Worm (Caenorhabditis elegans) whole organism, L1 larva: ENCODE measurements around the gene C50D2.10.

Experiments
- alr-1 ChIP-seq: fragments of 200-800 bp; sonication (Bioruptor generic); optimal IDR thresholded peaks from 2 replicates; lab custom pipeline; 2018; ENCODE audit warnings: borderline replicate concordance, mild to moderate bottlenecking, missing genetic modification characterization, missing compliant biosample characterization
- dpl-1 ChIP-seq, 3 experiments: fragments of 150-350 bp in 2 of 3; sonication (generic microtip) in 1 of 3; optimal IDR thresholded peaks; 2 replicates each; lab custom pipeline; 2014 to 2017; ENCODE audit warnings: missing biosample characterization in 3 of 3, missing genetic modification characterization in 3 of 3, missing genetic modification reagents in 3 of 3
- elt-2 ChIP-seq: sonication (generic microtip); optimal IDR thresholded peaks from 2 replicates; lab custom pipeline; 2016; ENCODE audit warnings: missing genetic modification characterization, mild to moderate bottlenecking, inconsistent platforms, missing compliant biosample characterization, missing genetic modification reagents
- elt-3 ChIP-seq, 6 experiments: fragments of 150-350 bp in 1 of 6; sonication (generic microtip); optimal IDR thresholded peaks; 2 replicates each; lab custom pipeline; 2017 to 2018; ENCODE audit warnings: missing biosample characterization in 6 of 6, missing genetic modification characterization in 6 of 6, inconsistent platforms in 1 of 6
- fos-1 ChIP-seq: fragments of 150-350 bp; optimal IDR thresholded peaks from 2 replicates; lab custom pipeline; 2014; ENCODE audit warnings: missing biosample characterization, missing genetic modification characterization
- jun-1 ChIP-seq: fragments of 150-350 bp; optimal IDR thresholded peaks from 2 replicates; lab custom pipeline; 2014; ENCODE audit warnings: missing biosample characterization, missing genetic modification reagents, missing genetic modification characterization
- lin-35 ChIP-seq, 2 experiments: fragments of 150-350 bp; optimal IDR thresholded peaks; 2 replicates each; lab custom pipeline; 2014; ENCODE audit warnings: missing biosample characterization in 2 of 2, missing genetic modification characterization in 2 of 2, missing genetic modification reagents in 2 of 2
- mdl-1 ChIP-seq, 2 experiments: fragments of 150-350 bp; optimal IDR thresholded peaks; 2 replicates each; lab custom pipeline; 2014 to 2017; ENCODE audit warnings: missing biosample characterization in 2 of 2, missing genetic modification characterization in 2 of 2, inconsistent platforms in 1 of 2
- nhr-11 ChIP-seq: fragments of 150-350 bp; optimal IDR thresholded peaks from 2 replicates; lab custom pipeline; 2014; ENCODE audit warnings: missing biosample characterization, missing genetic modification characterization
- nhr-237 ChIP-seq: fragments of 150-350 bp; optimal IDR thresholded peaks from 2 replicates; lab custom pipeline; 2014; ENCODE audit warnings: missing biosample characterization, missing genetic modification characterization
- tbx-2 ChIP-seq: sonication (generic microtip); optimal IDR thresholded peaks from 2 replicates; lab custom pipeline; 2016; ENCODE audit warnings: missing genetic modification characterization, missing compliant biosample characterization
- unc-62 ChIP-seq: fragments of 150-350 bp; optimal IDR thresholded peaks from 2 replicates; lab custom pipeline; 2014; ENCODE audit warnings: missing biosample characterization, missing genetic modification reagents, missing genetic modification characterization
- unc-98 ChIP-seq: fragments of 200-800 bp; sonication (Bioruptor generic); IDR thresholded peaks from 2 replicates; pipeline ENCODE4 v1.3.6; 2022; ENCODE audit warnings: missing genetic modification characterization, missing compliant biosample characterization
- zag-1 ChIP-seq: fragments of 150-350 bp; optimal IDR thresholded peaks from 2 replicates; lab custom pipeline; 2014; ENCODE audit warnings: missing biosample characterization, missing genetic modification characterization

ce11 chrII:105327-105882 lies 6.5 kb downstream of the C50D2.10 start:
- TF ChIP-seq elt-3 (tag; optimal IDR thresholded peaks at IDR 0.05; lab: Kevin White, UChicago) (no peak), nhr-237 (tag; lab: Kevin White, UChicago) (no peak), mdl-1 (tag; optimal IDR thresholded peaks at IDR 0.05; lab: Kevin White, UChicago) (no peak), dpl-1 (GFP tag; optimal IDR thresholded peaks at IDR 0.05; lab: Kevin White, UChicago) (no peak), alr-1 (tag; lab: Kevin White, UChicago) (no peak), elt-2 (tag; lab: Kevin White, UChicago) (no peak), unc-98 (GFP tag; lab: Robert Waterston, UW) (no peak), nhr-11 (tag; lab: Kevin White, UChicago) (no peak), tbx-2 (tag; lab: Kevin White, UChicago) (no peak), fos-1 (tag; lab: Kevin White, UChicago) (no peak), unc-62 (GFP tag; lab: Kevin White, UChicago) (no peak), zag-1 (tag; lab: Kevin White, UChicago) (no peak), lin-35 (GFP tag; optimal IDR thresholded peaks at IDR 0.05; lab: Kevin White, UChicago) (no peak), jun-1 (tag; lab: Kevin White, UChicago) (no peak)
